Fruit fly (Drosophila melanogaster): ENCODE measurements around the gene RfC4.

Gene RfC4

dm6 chr3L:4135857-4136256 lies at the start of gene RfC4:
Gene RfC4 (minus strand): TSS chr3L:4136038.
- no peak for TF ChIP-seq Ets96B (tag; optimal IDR thresholded peaks at IDR 0.05)

DNA sequence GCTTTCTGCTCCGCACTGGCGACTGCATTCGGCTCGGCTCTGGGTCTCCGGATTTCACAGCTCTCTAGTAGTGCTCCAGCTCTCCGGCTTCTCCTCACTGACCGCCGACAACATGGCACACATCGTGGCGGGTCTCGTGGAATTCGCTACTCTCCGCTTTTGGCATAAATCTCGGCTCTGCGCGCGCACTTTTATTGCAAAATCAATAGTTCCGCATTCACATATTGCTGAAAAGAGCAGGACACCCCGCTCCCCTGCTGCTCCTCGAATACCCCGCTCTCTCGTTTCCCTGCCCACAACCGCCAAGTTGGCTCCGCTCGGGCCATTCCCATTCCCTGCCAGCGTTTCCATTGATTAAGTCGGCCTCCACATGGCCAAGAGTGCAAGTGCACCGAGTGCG lies 49.4 kb upstream of the RfC4 start:
- TF ChIP-seq CG4318 (GFP tag; optimal IDR thresholded peaks at IDR 0.05) (no peak), Eip75B (GFP tag; optimal IDR thresholded peaks at IDR 0.05) (no peak), CG32006 (GFP tag; optimal IDR thresholded peaks at IDR 0.05) (no peak), CG8119 (GFP tag; IDR thresholded peaks at IDR 0.05) (no peak), CG16779 (tag; optimal IDR thresholded peaks at IDR 0.05) (peak; percentile 6)

DNA sequence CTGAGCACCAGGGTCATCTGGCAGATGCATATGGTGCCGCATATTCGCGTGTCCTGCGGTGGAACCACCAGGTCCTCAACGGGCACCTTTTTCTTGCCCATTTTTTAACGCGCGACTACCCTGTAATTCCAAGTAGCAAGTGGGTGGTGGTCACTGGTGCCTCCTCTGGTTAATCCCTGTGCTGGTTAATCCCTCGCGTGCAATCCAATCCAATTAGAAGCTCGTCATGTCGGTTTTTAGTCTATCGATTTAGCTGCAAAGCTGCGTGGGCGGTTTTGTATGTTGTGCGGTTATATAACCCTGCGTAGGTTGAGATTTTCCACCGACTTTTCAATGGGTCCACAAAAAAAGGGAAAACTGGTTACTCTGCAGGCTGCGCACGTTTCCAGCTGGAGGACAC lies 48.7 kb upstream of the RfC4 start, which contains the start of gene Teh3:
TSS of gene Teh3 (minus strand) at position 101 of the 400 bp plus-strand sequence.
- TF ChIP-seq Lpt (GFP tag; optimal IDR thresholded peaks at IDR 0.05) = no peak
- no peak for TF ChIP-seq Smox (GFP tag; optimal IDR thresholded peaks at IDR 0.05)
- TF ChIP-seq CG1621 (tag; optimal IDR thresholded peaks at IDR 0.05) = no peak
- no peak for TF ChIP-seq Ets96B (tag; optimal IDR thresholded peaks at IDR 0.05)
- TF ChIP-seq eg (GFP tag; IDR thresholded peaks at IDR 0.05) = no peak
- no peak for TF ChIP-seq Gug (GFP tag; IDR thresholded peaks at IDR 0.05)
- no peak for TF ChIP-seq Hr4 (GFP tag; optimal IDR thresholded peaks at IDR 0.05)
- TF ChIP-seq CG4318 (GFP tag; optimal IDR thresholded peaks at IDR 0.05) = no peak
- TF ChIP-seq OdsH (GFP tag; optimal IDR thresholded peaks at IDR 0.05) = no peak
- TF ChIP-seq CG3919 (GFP tag; optimal IDR thresholded peaks at IDR 0.05) = no peak
- no peak for TF ChIP-seq dsx (GFP tag; optimal IDR thresholded peaks at IDR 0.05; ENCODE audit: poor library complexity, severe bottlenecking)

DNA sequence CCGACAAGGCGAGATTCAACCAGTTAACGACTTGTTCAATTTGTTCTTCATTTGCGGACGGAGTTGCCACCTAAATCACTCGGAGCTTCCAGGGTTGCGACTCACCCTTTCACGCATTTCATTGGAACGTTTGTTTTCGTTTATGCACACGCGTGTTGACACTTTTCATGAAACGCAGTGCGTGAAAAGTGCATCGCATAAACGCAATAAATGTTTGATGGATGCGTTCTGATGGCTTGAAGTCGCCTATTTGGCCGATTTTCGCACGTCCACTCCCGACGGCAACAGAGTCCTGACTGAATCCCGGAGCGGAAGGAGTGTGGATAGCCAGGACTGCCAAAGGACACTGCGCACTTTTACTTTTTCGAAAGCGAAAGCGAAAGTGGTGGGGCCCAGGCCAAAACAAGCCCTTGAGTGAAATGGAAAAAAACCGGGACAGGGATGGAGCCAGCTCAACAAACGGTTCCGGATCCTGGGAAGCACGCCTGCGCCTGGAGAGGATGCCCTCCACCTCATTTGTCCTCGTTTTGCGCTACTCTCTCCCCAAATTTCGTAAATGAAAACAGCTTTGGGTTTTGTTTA lies 42.2 kb upstream of the RfC4 start, which contains the start of gene Teh4:
TSS of gene Teh4 (minus strand) at position 290 of the 582 bp plus-strand sequence.
- TF ChIP-seq CG11294 (GFP tag; IDR thresholded peaks at IDR 0.05) = no peak
- no peak for TF ChIP-seq CG16779 (tag; optimal IDR thresholded peaks at IDR 0.05)
- no peak for TF ChIP-seq vri (GFP tag; optimal IDR thresholded peaks at IDR 0.05)
- no peak for TF ChIP-seq CG4318 (GFP tag; optimal IDR thresholded peaks at IDR 0.05)
- TF ChIP-seq CG11762 (GFP tag; optimal IDR thresholded peaks at IDR 0.05; ENCODE audit: insufficient read depth) = no peak
- TF ChIP-seq CG11902 (GFP tag; optimal IDR thresholded peaks at IDR 0.05) = no peak
- no peak for TF ChIP-seq CG10631 (GFP tag; optimal IDR thresholded peaks at IDR 0.05)
- TF ChIP-seq Gug (GFP tag; IDR thresholded peaks at IDR 0.05) = no peak
- no peak for TF ChIP-seq CG31627 (GFP tag; optimal IDR thresholded peaks at IDR 0.05)
- TF ChIP-seq Sox14 (GFP tag; optimal IDR thresholded peaks at IDR 0.05) = no peak
- TF ChIP-seq Hr39 (GFP tag; optimal IDR thresholded peaks at IDR 0.05) = no peak
- no peak for TF ChIP-seq dsx (GFP tag; optimal IDR thresholded peaks at IDR 0.05; ENCODE audit: poor library complexity, severe bottlenecking)
- no peak for TF ChIP-seq fd85E (GFP tag; optimal IDR thresholded peaks at IDR 0.05)
- TF ChIP-seq Smox (GFP tag; optimal IDR thresholded peaks at IDR 0.05) = no peak
- TF ChIP-seq ss (GFP tag; optimal IDR thresholded peaks at IDR 0.05) = peak in 1 of 2 experiments; percentile 72
- TF ChIP-seq salr (GFP tag; optimal IDR thresholded peaks at IDR 0.05) = peak in 1 of 2 experiments; percentile 25
- TF ChIP-seq CG1621 (tag; optimal IDR thresholded peaks at IDR 0.05) = peak; percentile 38
- no peak for TF ChIP-seq Eip75B (GFP tag; optimal IDR thresholded peaks at IDR 0.05)
- no peak for TF ChIP-seq fkh (GFP tag; optimal IDR thresholded peaks at IDR 0.05)
- no peak for TF ChIP-seq dac (GFP tag; optimal IDR thresholded peaks at IDR 0.05)
- TF ChIP-seq CG9139 (GFP tag; optimal IDR thresholded peaks at IDR 0.05) = peak; percentile 44
- 0 out of 3 replicates have a peak, but pooled peaks have one; percentile 21 for TF ChIP-seq CG8119 (GFP tag; IDR thresholded peaks at IDR 0.05)
- no peak for TF ChIP-seq CG8632 (GFP tag; optimal IDR thresholded peaks at IDR 0.05)
- peak; percentile 46 for TF ChIP-seq svp (GFP tag)
- no peak for TF ChIP-seq Sox102F (GFP tag; optimal IDR thresholded peaks at IDR 0.05)
- no peak for TF ChIP-seq CG7368 (GFP tag; optimal IDR thresholded peaks at IDR 0.05)
- TF ChIP-seq CG6276 (GFP tag; optimal IDR thresholded peaks at IDR 0.05) = no peak
- no peak for TF ChIP-seq CG8319 (GFP tag; optimal IDR thresholded peaks at IDR 0.05)
- TF ChIP-seq Ets21C (GFP tag; optimal IDR thresholded peaks at IDR 0.05) = no peak
- no peak for TF ChIP-seq CG3032 (tag; optimal IDR thresholded peaks at IDR 0.05)
- peak; percentile 61 for TF ChIP-seq CG6808 (GFP tag; optimal IDR thresholded peaks at IDR 0.05)
- no peak for TF ChIP-seq OdsH (GFP tag; optimal IDR thresholded peaks at IDR 0.05)
- TF ChIP-seq CG6792 (GFP tag; optimal IDR thresholded peaks at IDR 0.05) = no peak
- no peak for TF ChIP-seq pdm3 (GFP tag; optimal IDR thresholded peaks at IDR 0.05)
- TF ChIP-seq net (GFP tag; optimal IDR thresholded peaks at IDR 0.05) = peak; percentile 5
- no peak for TF ChIP-seq Lpt (GFP tag; optimal IDR thresholded peaks at IDR 0.05)
- TF ChIP-seq Ets96B (tag; optimal IDR thresholded peaks at IDR 0.05) = peak; percentile 50
- peak; percentile 45 for TF ChIP-seq spab (GFP tag; optimal IDR thresholded peaks at IDR 0.05)
- TF ChIP-seq Sox15 (GFP tag; optimal IDR thresholded peaks at IDR 0.05) = no peak

Data from whole organism, prepupa.